Worm (Caenorhabditis elegans) whole organism, L4/young adult: ENCODE measurements around the gene trmt-10C.2.

Source experiments
- W03F9.2 ChIP-seq: fragments of 150-350 bp; optimal IDR thresholded peaks from 2 replicates; lab custom pipeline; 2014; ENCODE audit warnings: missing biosample characterization, missing genetic modification characterization
- him-1 ChIP-seq: sonication (generic microtip); optimal IDR thresholded peaks from 2 replicates; lab custom pipeline; 2016; ENCODE audit warnings: missing genotype, missing genetic modification reagents, missing genetic modification characterization, missing compliant biosample characterization

ce11 chrIII:6316795-6317194 lies 29.3 kb upstream of the trmt-10C.2 start:
- TF ChIP-seq him-1 (tag; lab: Kevin White, UChicago), result no peak
- TF ChIP-seq W03F9.2, result no peak
